Worm (Caenorhabditis elegans) whole organism, L1 larva: ENCODE measurements around the gene F49C5.5.
"Not testable (repeated sequence)": the region's sequence is repeated elsewhere in the genome, so short reads cannot be mapped to it uniquely, and the experiment has no call there.

Experiments
- lin-13 ChIP-seq: fragments of 150-350 bp; optimal IDR thresholded peaks from 2 replicates; lab custom pipeline; 2014; ENCODE audit warnings: missing biosample characterization, missing genetic modification reagents, missing genetic modification characterization
- unc-62 ChIP-seq: fragments of 150-350 bp; optimal IDR thresholded peaks from 2 replicates; lab custom pipeline; 2014; ENCODE audit warnings: missing biosample characterization, missing genetic modification reagents, missing genetic modification characterization
- zag-1 ChIP-seq: fragments of 150-350 bp; optimal IDR thresholded peaks from 2 replicates; lab custom pipeline; 2014; ENCODE audit warnings: missing biosample characterization, missing genetic modification characterization

DNA sequence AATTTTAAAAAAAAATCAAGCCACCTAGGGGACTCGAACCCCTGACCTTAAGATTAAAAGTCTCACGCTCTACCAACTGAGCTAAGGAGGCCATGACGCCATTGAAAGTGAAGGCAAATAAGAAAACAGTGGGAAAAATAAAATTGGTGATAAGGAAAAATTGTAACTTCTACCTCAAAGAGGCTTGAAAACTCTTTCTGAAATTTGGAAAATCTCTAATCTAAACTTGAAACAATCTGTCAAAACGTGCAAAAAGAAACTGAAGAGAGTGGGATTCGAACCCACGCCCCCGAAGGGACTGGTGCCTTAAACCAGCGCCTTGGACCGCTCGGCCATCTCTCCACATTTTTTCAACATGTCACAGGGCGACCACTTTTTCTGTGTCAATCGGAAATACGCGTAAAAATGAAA, 4.6 kb downstream of the F49C5.5 start:
- TF ChIP-seq zag-1 (tag; lab: Kevin White, UChicago); unc-62 (GFP tag; lab: Kevin White, UChicago); lin-13: not testable (repeated sequence)
